Fruit fly (Drosophila melanogaster): ENCODE results near the gene alpha-Man-Ib.

alpha-Man-Ib gene

DNA sequence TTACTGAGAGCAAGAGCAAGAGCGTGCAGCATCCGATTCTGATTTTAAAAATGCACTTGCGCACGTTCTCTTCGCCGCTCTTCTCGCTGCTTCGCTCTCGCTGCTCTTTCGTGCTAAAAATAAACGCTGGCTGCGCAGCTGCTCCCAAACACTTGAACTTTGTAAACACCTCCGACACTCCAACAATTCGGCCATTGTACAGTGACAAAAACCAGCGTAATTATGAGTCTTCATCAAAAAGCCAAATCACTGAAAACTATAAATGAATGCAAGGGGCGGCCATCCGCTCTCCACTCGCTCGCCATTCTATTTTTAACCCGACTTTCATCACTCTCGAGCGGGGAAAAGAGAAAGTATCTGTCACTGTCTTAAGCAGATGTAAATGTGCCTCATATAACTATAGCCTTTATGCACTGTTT lies 47.9 kb downstream of the alpha-Man-Ib start (continued):
- TF ChIP-seq Atf6 (GFP tag; IDR thresholded peaks at IDR 0.05): no peak
- no peak for TF ChIP-seq Gsc (GFP tag; IDR thresholded peaks at IDR 0.05)
- no peak for TF ChIP-seq CG16813 (GFP tag; IDR thresholded peaks at IDR 0.05; ENCODE audit: partially characterized antibody)
- TF ChIP-seq Jarid2 (GFP tag; optimal IDR thresholded peaks at IDR 0.05): no peak
- TF ChIP-seq lola (GFP tag; optimal IDR thresholded peaks at IDR 0.05): no peak
- peak; percentile 10 for TF ChIP-seq CG4282 (GFP tag; optimal IDR thresholded peaks at IDR 0.05)
- no peak for TF ChIP-seq mam (GFP tag; optimal IDR thresholded peaks at IDR 0.05)
- TF ChIP-seq CG6272 (GFP tag; IDR thresholded peaks at IDR 0.05): no peak
- TF ChIP-seq CG5180 (GFP tag; optimal IDR thresholded peaks at IDR 0.05): no peak
- no peak for TF ChIP-seq Nf-YA (GFP tag; IDR thresholded peaks at IDR 0.05)
- no peak for TF ChIP-seq dmrt99B (tag; optimal IDR thresholded peaks at IDR 0.05)
- peak; percentile 5 for TF ChIP-seq CG15269 (tag; optimal IDR thresholded peaks at IDR 0.05)
- TF ChIP-seq CG12769 (tag; optimal IDR thresholded peaks at IDR 0.05): peak; percentile 72
- peak in 1 of 2 experiments; percentile 24 for TF ChIP-seq Hr51 (GFP tag; optimal IDR thresholded peaks at IDR 0.05)
- peak; percentile 4 for TF ChIP-seq nerfin-1 (tag; optimal IDR thresholded peaks at IDR 0.05)
- no peak for TF ChIP-seq ap (GFP tag; IDR thresholded peaks at IDR 0.05)
- no peak for TF ChIP-seq CG4360 (GFP tag; IDR thresholded peaks at IDR 0.05)
- no peak for TF ChIP-seq CG13624 (GFP tag; optimal IDR thresholded peaks at IDR 0.05)
- no peak for TF ChIP-seq HLH54F (GFP tag; optimal IDR thresholded peaks at IDR 0.05)
- no peak for TF ChIP-seq CG5953 (GFP tag; IDR thresholded peaks at IDR 0.05)
- no peak for TF ChIP-seq ranshi (GFP tag; IDR thresholded peaks at IDR 0.05)
- no peak for TF ChIP-seq CG1647 (GFP tag; optimal IDR thresholded peaks at IDR 0.05)
- TF ChIP-seq Xbp1 (GFP tag; optimal IDR thresholded peaks at IDR 0.05): no peak
- TF ChIP-seq zen (tag; optimal IDR thresholded peaks at IDR 0.05): no peak
- TF ChIP-seq fd102C (GFP tag; optimal IDR thresholded peaks at IDR 0.05): no peak
- TF ChIP-seq maf-S (GFP tag; optimal IDR thresholded peaks at IDR 0.05): no peak
- peak; percentile 74 for TF ChIP-seq CG12155 (GFP tag; optimal IDR thresholded peaks at IDR 0.05)
- no peak for TF ChIP-seq Hsf (GFP tag; optimal IDR thresholded peaks at IDR 0.05)
- peak; percentile 12 for TF ChIP-seq CG15479 (GFP tag; optimal IDR thresholded peaks at IDR 0.05)
- TF ChIP-seq zf30C (GFP tag; optimal IDR thresholded peaks at IDR 0.05): peak; percentile 75
- TF ChIP-seq sug (tag; optimal IDR thresholded peaks at IDR 0.05): no peak
- no peak for TF ChIP-seq CG16863 (GFP tag; optimal IDR thresholded peaks at IDR 0.05)
- TF ChIP-seq phol (tag; optimal IDR thresholded peaks at IDR 0.05): peak; percentile 10
- no peak for TF ChIP-seq tup (GFP tag; optimal IDR thresholded peaks at IDR 0.05)
- no peak for TF ChIP-seq nmo (GFP tag; optimal IDR thresholded peaks at IDR 0.05)
- no peak for TF ChIP-seq CG10267 (tag; optimal IDR thresholded peaks at IDR 0.05)
- TF ChIP-seq gem (tag; optimal IDR thresholded peaks at IDR 0.05): peak; percentile 13
- TF ChIP-seq Max (GFP tag; optimal IDR thresholded peaks at IDR 0.05): no peak
- TF ChIP-seq peb (GFP tag; IDR thresholded peaks at IDR 0.05): no peak
- peak; percentile 7 for TF ChIP-seq CG8924 (tag; optimal IDR thresholded peaks at IDR 0.05)
- TF ChIP-seq CG9932 (GFP tag; IDR thresholded peaks at IDR 0.05): no peak
- TF ChIP-seq Hmr (GFP tag; optimal IDR thresholded peaks at IDR 0.05): peak; percentile 6
- peak in 1 of 2 experiments; percentile 9 for TF ChIP-seq dpn (GFP tag; optimal IDR thresholded peaks at IDR 0.05)
- TF ChIP-seq emc (GFP tag; optimal IDR thresholded peaks at IDR 0.05): no peak
- no peak for TF ChIP-seq tio (GFP tag; optimal IDR thresholded peaks at IDR 0.05)
- TF ChIP-seq GATAe (GFP tag; conservative IDR thresholded peaks at IDR 0.05): no peak
- TF ChIP-seq CG14667 (GFP tag; IDR thresholded peaks at IDR 0.05): no peak
- no peak for TF ChIP-seq Fer2 (tag; optimal IDR thresholded peaks at IDR 0.05)
- peak; percentile 4 for TF ChIP-seq odd (GFP tag; optimal IDR thresholded peaks at IDR 0.05)
- TF ChIP-seq CG32532 (GFP tag; IDR thresholded peaks at IDR 0.05): no peak
- TF ChIP-seq CG13287 (GFP tag; IDR thresholded peaks at IDR 0.05; ENCODE audit: partially characterized antibody): no peak
